Fruit fly (Drosophila melanogaster) whole organism, embryonic: ENCODE measurements around the gene Pfdn2.
A peak's percentile ranks its signal among the peaks of the same experiment; 100 is the strongest.

ENCODE experiments used
- C15 ChIP-seq: fragments of 200-800 bp; sonication (Bioruptor generic); IDR thresholded peaks from 3 replicates; pipeline ENCODE4 v1.3.6; 2022; ENCODE audit warnings: missing biosample characterization, missing genetic modification characterization
- CG10147 ChIP-seq: fragments of 200-800 bp; sonication (Bioruptor generic); optimal IDR thresholded peaks from 2 replicates; lab custom pipeline; 2019; ENCODE audit warnings: missing biosample characterization, mild to moderate bottlenecking, missing genetic modification characterization, moderate library complexity
- CG10366 ChIP-seq: fragments of 200-800 bp; sonication (Bioruptor generic); IDR thresholded peaks from 2 replicates; pipeline ENCODE4 v1.3.6; 2022; ENCODE audit warnings: missing biosample characterization, missing genetic modification characterization
- CG10565 ChIP-seq: fragments of 200-800 bp; sonication (Bioruptor generic); optimal IDR thresholded peaks from 3 replicates; lab custom pipeline; 2016; ENCODE audit warnings: missing biosample characterization, mild to moderate bottlenecking, missing genetic modification characterization
- CG12299 ChIP-seq: fragments of 200-800 bp; sonication (Bioruptor generic); optimal IDR thresholded peaks from 2 replicates; lab custom pipeline; 2018; ENCODE audit warnings: missing biosample characterization, mild to moderate bottlenecking, missing genetic modification characterization
- CG14050 ChIP-seq: fragments of 200-800 bp; sonication (Bioruptor generic); IDR thresholded peaks from 3 replicates; pipeline ENCODE4 v1.3.6; 2022; ENCODE audit warnings: missing biosample characterization, missing genetic modification characterization
- CG15073 ChIP-seq: fragments of 200-800 bp; sonication (Bioruptor generic); optimal IDR thresholded peaks from 2 replicates; lab custom pipeline; 2016; ENCODE audit warnings: missing biosample characterization, missing genetic modification characterization
- CG17385 ChIP-seq: fragments of 200-800 bp; sonication (Bioruptor generic); optimal IDR thresholded peaks from 3 replicates; lab custom pipeline; 2018; ENCODE audit warnings: missing biosample characterization, mild to moderate bottlenecking, missing genetic modification characterization
- CG17829 ChIP-seq: fragments of 200-800 bp; optimal IDR thresholded peaks from 2 replicates; lab custom pipeline; 2019; ENCODE audit warnings: missing biosample characterization, mild to moderate bottlenecking, missing genetic modification characterization, moderate library complexity
- CG18011 ChIP-seq: fragments of 200-800 bp; sonication (Bioruptor generic); optimal IDR thresholded peaks from 2 replicates; lab custom pipeline; 2017; ENCODE audit warnings: missing biosample characterization, missing genetic modification characterization, mild to moderate bottlenecking, moderate library complexity, missing genotype
- CG1832 ChIP-seq: fragments of 200-800 bp; sonication (Bioruptor generic); optimal IDR thresholded peaks from 2 replicates; lab custom pipeline; 2017; ENCODE audit warnings: missing biosample characterization, mild to moderate bottlenecking, missing genetic modification characterization, inconsistent platforms
- CG31224 ChIP-seq: fragments of 200-800 bp; sonication (Bioruptor generic); IDR thresholded peaks from 2 replicates; pipeline ENCODE4 v1.3.6; 2022; ENCODE audit warnings: missing biosample characterization, missing genetic modification characterization
- CG32532 ChIP-seq: fragments of 200-800 bp; sonication (Bioruptor generic); IDR thresholded peaks from 2 replicates; pipeline ENCODE4 v1.3.6; 2022; ENCODE audit warnings: missing biosample characterization, missing genetic modification characterization
- CG32772 ChIP-seq: fragments of 200-800 bp; sonication (Bioruptor generic); IDR thresholded peaks from 2 replicates; pipeline ENCODE4 v1.3.6; 2022; ENCODE audit warnings: missing biosample characterization, missing genetic modification characterization
- CG33213 ChIP-seq: fragments of 200-800 bp; sonication (Bioruptor generic); optimal IDR thresholded peaks from 3 replicates; lab custom pipeline; 2016; ENCODE audit warnings: missing biosample characterization, missing genetic modification characterization
- CG4404 ChIP-seq: fragments of 200-800 bp; sonication (Bioruptor generic); IDR thresholded peaks from 2 replicates; pipeline ENCODE4 v1.3.6; 2022; ENCODE audit warnings: missing biosample characterization, missing genetic modification characterization
- CG4617 ChIP-seq: fragments of 200-800 bp; sonication (Bioruptor generic); optimal IDR thresholded peaks from 3 replicates; lab custom pipeline; 2016; ENCODE audit warnings: missing biosample characterization, missing genetic modification characterization, borderline replicate concordance
- CG7987 ChIP-seq: fragments of 200-800 bp; sonication (Bioruptor generic); optimal IDR thresholded peaks from 2 replicates; lab custom pipeline; 2018; ENCODE audit warnings: missing biosample characterization, mild to moderate bottlenecking, missing genetic modification characterization, moderate library complexity
- CG9797 ChIP-seq: fragments of 200-800 bp; sonication (Bioruptor generic); optimal IDR thresholded peaks from 3 replicates; lab custom pipeline; 2018; ENCODE audit warnings: missing biosample characterization, mild to moderate bottlenecking, missing genetic modification characterization
- CG9932 ChIP-seq: fragments of 200-800 bp; sonication (Bioruptor generic); IDR thresholded peaks from 2 replicates; pipeline ENCODE4 v1.3.6; 2022; ENCODE audit warnings: missing biosample characterization, missing genetic modification characterization
- CTCF ChIP-seq: fragments of 200-800 bp; sonication (Bioruptor generic); optimal IDR thresholded peaks from 2 replicates; lab custom pipeline; 2017; ENCODE audit warnings: missing biosample characterization, mild to moderate bottlenecking, missing genetic modification characterization, moderate library complexity
- Camta ChIP-seq: fragments of 200-800 bp; sonication (Bioruptor generic); optimal IDR thresholded peaks from 2 replicates; lab custom pipeline; 2016; ENCODE audit warnings: missing biosample characterization, missing genetic modification characterization
- Deaf1 ChIP-seq: fragments of 200-800 bp; optimal IDR thresholded peaks from 3 replicates; lab custom pipeline; 2019; ENCODE audit warnings: missing biosample characterization, mild to moderate bottlenecking, missing genetic modification characterization, moderate library complexity
- Elba2 ChIP-seq: fragments of 200-800 bp; sonication (Bioruptor generic); optimal IDR thresholded peaks from 3 replicates; lab custom pipeline; 2016; ENCODE audit warnings: missing biosample characterization, missing genetic modification characterization
- Hand ChIP-seq: fragments of 200-800 bp; sonication (Bioruptor generic); optimal IDR thresholded peaks from 2 replicates; lab custom pipeline; 2017; ENCODE audit warnings: mild to moderate bottlenecking, missing biosample characterization, missing genetic modification reagents, missing genetic modification characterization
- Hey ChIP-seq: fragments of 200-800 bp; sonication (Bioruptor generic); optimal IDR thresholded peaks from 3 replicates; lab custom pipeline; 2018; ENCODE audit warnings: missing biosample characterization, mild to moderate bottlenecking, missing genetic modification characterization
- HmgD ChIP-seq: fragments of 200-800 bp; sonication (Bioruptor generic); optimal IDR thresholded peaks from 3 replicates; lab custom pipeline; 2016; ENCODE audit warnings: missing biosample characterization, missing genetic modification characterization
- Hr3 ChIP-seq: fragments of 200-800 bp; sonication (Bioruptor generic); optimal IDR thresholded peaks from 3 replicates; lab custom pipeline; 2016; ENCODE audit warnings: missing biosample characterization, missing genetic modification characterization
- Hr39 ChIP-seq: fragments of >200 bp; optimal IDR thresholded peaks from 2 replicates; lab custom pipeline; 2017
- MESR4 ChIP-seq: fragments of 200-800 bp; sonication (Bioruptor generic); optimal IDR thresholded peaks from 2 replicates; lab custom pipeline; 2018; ENCODE audit warnings: missing biosample characterization, mild to moderate bottlenecking, missing genetic modification characterization, moderate library complexity
- Nf-YC ChIP-seq: fragments of 200-800 bp; optimal IDR thresholded peaks from 3 replicates; lab custom pipeline; 2019; ENCODE audit warnings: missing biosample characterization, mild to moderate bottlenecking, missing genetic modification characterization, moderate library complexity
- NfI ChIP-seq: fragments of 200-800 bp; sonication (Bioruptor generic); optimal IDR thresholded peaks from 3 replicates; lab custom pipeline; 2018; ENCODE audit warnings: missing biosample characterization, mild to moderate bottlenecking, missing genetic modification characterization, moderate library complexity
- Oli ChIP-seq: fragments of 200-800 bp; sonication (Bioruptor generic); optimal IDR thresholded peaks from 2 replicates; lab custom pipeline; 2018; ENCODE audit warnings: missing biosample characterization, mild to moderate bottlenecking, missing genetic modification characterization, moderate library complexity
- Xbp1 ChIP-seq: fragments of 200-800 bp; sonication (Bioruptor generic); optimal IDR thresholded peaks from 3 replicates; lab custom pipeline; 2016; ENCODE audit warnings: missing biosample characterization, mild to moderate bottlenecking, missing genetic modification characterization
- bigmax ChIP-seq: fragments of 200-800 bp; sonication (Bioruptor generic); optimal IDR thresholded peaks from 2 replicates; lab custom pipeline; 2018; ENCODE audit warnings: missing biosample characterization, mild to moderate bottlenecking, missing genetic modification characterization
- croc ChIP-seq: fragments of 200-800 bp; sonication (Bioruptor generic); conservative IDR thresholded peaks from 3 replicates; pipeline ENCODE4 v1.3.6; 2022; ENCODE audit warnings: missing biosample characterization, missing genetic modification characterization
- da ChIP-seq: fragments of 200-800 bp; sonication (Bioruptor generic); optimal IDR thresholded peaks from 2 replicates; lab custom pipeline; 2016; ENCODE audit warnings: missing biosample characterization, missing genetic modification characterization
- dmrt99B ChIP-seq: fragments of 200-800 bp; sonication (Bioruptor generic); optimal IDR thresholded peaks from 2 replicates; lab custom pipeline; 2018; ENCODE audit warnings: missing biosample characterization, mild to moderate bottlenecking, missing genetic modification characterization, moderate library complexity
- gro ChIP-seq: fragments of 200-800 bp; sonication (Bioruptor generic); optimal IDR thresholded peaks from 2 replicates; lab custom pipeline; 2016; ENCODE audit warnings: missing biosample characterization, missing genetic modification characterization
- ham ChIP-seq: fragments of 200-800 bp; sonication (Bioruptor generic); IDR thresholded peaks from 2 replicates; pipeline ENCODE4 v1.3.6; 2022; ENCODE audit warnings: missing biosample characterization, missing genetic modification characterization
- jing ChIP-seq: fragments of 200-800 bp; sonication (Bioruptor generic); optimal IDR thresholded peaks from 2 replicates; lab custom pipeline; 2018; ENCODE audit warnings: missing biosample characterization, mild to moderate bottlenecking, missing genetic modification characterization
- jumu ChIP-seq: fragments of 200-800 bp; sonication (Bioruptor generic); optimal IDR thresholded peaks from 3 replicates; lab custom pipeline; 2016; ENCODE audit warnings: missing biosample characterization, missing genetic modification characterization
- knrl ChIP-seq: fragments of 200-800 bp; sonication (Bioruptor generic); IDR thresholded peaks from 3 replicates; pipeline ENCODE4 v1.3.6; 2022; ENCODE audit warnings: missing biosample characterization, missing genetic modification characterization; ENCODE audit not compliant: partially characterized antibody
- mam ChIP-seq: fragments of 200-800 bp; sonication (Bioruptor generic); optimal IDR thresholded peaks from 3 replicates; lab custom pipeline; 2016; ENCODE audit warnings: missing biosample characterization, missing genetic modification characterization
- mld ChIP-seq: fragments of 200-800 bp; sonication (Bioruptor generic); IDR thresholded peaks from 3 replicates; pipeline ENCODE4 v1.3.6; 2022; ENCODE audit warnings: missing biosample characterization, missing genetic modification characterization; ENCODE audit not compliant: partially characterized antibody
- nau ChIP-seq: fragments of 200-800 bp; sonication (Bioruptor generic); optimal IDR thresholded peaks from 3 replicates; lab custom pipeline; 2017; ENCODE audit warnings: missing biosample characterization, mild to moderate bottlenecking, missing genetic modification characterization, missing genetic modification reagents
- nom ChIP-seq: fragments of 200-800 bp; sonication (Bioruptor generic); optimal IDR thresholded peaks from 2 replicates; lab custom pipeline; 2017; ENCODE audit warnings: missing biosample characterization, missing genetic modification characterization, mild to moderate bottlenecking, moderate library complexity, missing genetic modification reagents
- schlank ChIP-seq: fragments of 200-800 bp; sonication (Bioruptor generic); optimal IDR thresholded peaks from 2 replicates; lab custom pipeline; 2018; ENCODE audit warnings: missing biosample characterization, mild to moderate bottlenecking, missing genetic modification characterization
- seq ChIP-seq: fragments of 200-800 bp; sonication (Bioruptor generic); IDR thresholded peaks from 2 replicates; pipeline ENCODE4 v1.3.6; 2022; ENCODE audit warnings: missing biosample characterization, missing genetic modification characterization
- slou ChIP-seq: fragments of 200-800 bp; sonication (Bioruptor generic); optimal IDR thresholded peaks from 3 replicates; lab custom pipeline; 2016; ENCODE audit warnings: missing biosample characterization, missing genetic modification characterization
- ssp ChIP-seq: fragments of 200-800 bp; sonication (Bioruptor generic); IDR thresholded peaks from 2 replicates; pipeline ENCODE4 v1.3.6; 2022; ENCODE audit warnings: missing biosample characterization, missing genetic modification characterization
- wek ChIP-seq: fragments of 200-800 bp; sonication (Bioruptor generic); optimal IDR thresholded peaks from 3 replicates; lab custom pipeline; 2018; ENCODE audit warnings: missing biosample characterization, mild to moderate bottlenecking, missing genetic modification characterization, moderate library complexity

The Pfdn2 gene

DNA sequence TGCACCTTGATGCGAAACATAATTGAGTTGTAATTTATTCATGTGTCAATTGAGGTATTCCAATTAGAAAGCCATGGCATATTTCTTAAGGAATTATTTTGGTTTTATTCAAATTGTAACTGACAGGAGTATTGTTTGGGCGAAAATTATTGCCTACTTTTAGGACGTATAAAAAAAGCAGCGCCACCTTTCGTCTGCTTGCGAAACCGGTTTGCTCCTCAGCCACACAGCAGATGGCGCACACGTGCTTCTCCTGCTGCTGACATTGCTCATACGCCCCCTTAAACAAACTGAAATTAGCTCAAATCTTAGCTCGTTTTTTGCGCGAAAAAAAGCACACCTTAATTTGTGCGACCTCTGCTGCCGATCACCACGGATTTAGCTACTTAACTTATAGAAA, 26.3 kb downstream of the Pfdn2 start (continued):
- TF ChIP-seq CG33213 (peak; percentile 85), CG9932 (GFP tag; lab: Robert Waterston, UW) (peak; percentile 84), slou (peak; percentile 9), Hr39 (lab: Kevin White, UChicago) (no peak), bigmax (GFP tag; lab: Kevin White, UChicago) (no peak), CG4617 (peak; percentile 45), Oli (peak; percentile 54), da (GFP tag; lab: Kevin White, UChicago) (peak; percentile 65), CG9797 (GFP tag; lab: Kevin White, UChicago) (no peak), wek (peak; percentile 65), CG17385 (GFP tag; lab: Kevin White, UChicago) (peak; percentile 64), CG32532 (GFP tag; lab: Robert Waterston, UW) (peak; percentile 92), CG10147 (GFP tag; lab: Kevin White, UChicago) (no peak), mld (GFP tag; lab: Robert Waterston, UW) (no peak), Hey (tag; lab: Kevin White, UChicago) (peak; percentile 30), CG14050 (GFP tag; lab: Robert Waterston, UW) (peak; percentile 49; the same call in 2 of the 3 replicates), C15 (no peak), schlank (peak; percentile 42), CG18011 (GFP tag; lab: Kevin White, UChicago) (no peak), Deaf1 (peak; percentile 12), CG12299 (tag; lab: Kevin White, UChicago) (no peak), CG31224 (GFP tag; lab: Robert Waterston, UW) (peak; percentile 39; the same call in 1 of the 2 replicates), NfI (peak; percentile 79), jing (peak; percentile 45), CG32772 (peak; percentile 80), mam (peak; percentile 64), CTCF (GFP tag; lab: Kevin White, UChicago) (peak; percentile 99), CG10366 (GFP tag; lab: Robert Waterston, UW) (peak; percentile 60), Camta (GFP tag; lab: Kevin White, UChicago) (peak; percentile 76), croc (GFP tag; lab: Robert Waterston, UW) (peak; percentile 43; the same call in 2 of the 3 replicates), Nf-YC (peak; percentile 42), CG17829 (tag; lab: Kevin White, UChicago) (peak; percentile 82), seq (GFP tag; lab: Robert Waterston, UW) (0 out of 2 replicates have a peak, but pooled peaks have one; percentile 52), nom (GFP tag; lab: Kevin White, UChicago) (no peak), Xbp1 (GFP tag; lab: Kevin White, UChicago) (peak; percentile 89), nau (peak; percentile 64), dmrt99B (tag; lab: Kevin White, UChicago) (peak; percentile 54), Hand (GFP tag; lab: Kevin White, UChicago) (no peak), CG4404 (no peak; the same call in 1 of the 2 replicates), Hr3 (peak; percentile 76), ssp (GFP tag; lab: Robert Waterston, UW) (peak; percentile 73), CG7987 (GFP tag; lab: Kevin White, UChicago) (peak; percentile 85), ham (GFP tag; lab: Robert Waterston, UW) (no peak), jumu (GFP tag; lab: Kevin White, UChicago) (peak; percentile 63), knrl (GFP tag; lab: Robert Waterston, UW) (peak; percentile 32; the same call in 1 of the 3 replicates), CG15073 (GFP tag; lab: Kevin White, UChicago) (no peak), CG1832 (GFP tag; lab: Kevin White, UChicago) (no peak), CG10565 (GFP tag; lab: Kevin White, UChicago) (no peak), MESR4 (GFP tag; lab: Kevin White, UChicago) (no peak), Elba2 (GFP tag; lab: Kevin White, UChicago) (peak; percentile 80), HmgD (GFP tag; lab: Kevin White, UChicago) (peak; percentile 83), gro (GFP tag; lab: Kevin White, UChicago) (no peak)
